Worm (Caenorhabditis elegans): ENCODE measurements around the gene ZK402.1.
"Not testable (repeated sequence)": the region's sequence is repeated elsewhere in the genome, so short reads cannot be mapped to it uniquely, and the experiment has no call there.

ce11 chrX:1403444-1403843 lies 627 bp upstream of the ZK402.1 start, which contains the start of gene ZK402.2:
- TF ChIP-seq zip-8 (tag; optimal IDR thresholded peaks at IDR 0.05); tbx-8 (GFP tag; optimal IDR thresholded peaks at IDR 0.05); unc-120 (tag; optimal IDR thresholded peaks at IDR 0.05; ENCODE audit: poor library complexity, severe bottlenecking); elt-3 (tag; optimal IDR thresholded peaks at IDR 0.05); unc-39 (tag; optimal IDR thresholded peaks at IDR 0.05); nhr-76 (tag; optimal IDR thresholded peaks at IDR 0.05); snpc-4 (tag; optimal IDR thresholded peaks at IDR 0.05); lin-13 (tag; optimal IDR thresholded peaks at IDR 0.05); sptf-1 (tag; optimal IDR thresholded peaks at IDR 0.05); pha-4 (tag; optimal IDR thresholded peaks at IDR 0.05): not testable (repeated sequence)

All from whole organism, mixed stage, embryonic.